Fruit fly (Drosophila melanogaster): ENCODE measurements around the gene CG4287.

Gene CG4287

dm6 chr3R:16011698-16012332 lies 48.1 kb upstream of the CG4287 start (continued):
- TF ChIP-seq tx (GFP tag; optimal IDR thresholded peaks at IDR 0.05) = no peak
- TF ChIP-seq Hey (tag; optimal IDR thresholded peaks at IDR 0.05) = peak; percentile 63
- TF ChIP-seq CkIIα-i1 (GFP tag; IDR thresholded peaks at IDR 0.05) = no peak
- TF ChIP-seq slbo (GFP tag; IDR thresholded peaks at IDR 0.05) = 0 out of 2 replicates have a peak, but pooled peaks have one; percentile 3
- TF ChIP-seq CG42726 (GFP tag; IDR thresholded peaks at IDR 0.05; ENCODE audit: partially characterized antibody) = no peak
- TF ChIP-seq Hsf (GFP tag; optimal IDR thresholded peaks at IDR 0.05) = no peak
- no peak for TF ChIP-seq Rx (GFP tag; IDR thresholded peaks at IDR 0.05)
- TF ChIP-seq ftz-f1 (GFP tag; optimal IDR thresholded peaks at IDR 0.05) = no peak
- TF ChIP-seq CG31441 (GFP tag; IDR thresholded peaks at IDR 0.05) = 0 out of 2 replicates have a peak, but pooled peaks have one; percentile 26
- TF ChIP-seq CG10274 (GFP tag; optimal IDR thresholded peaks at IDR 0.05) = no peak
- TF ChIP-seq CG6765 (GFP tag; optimal IDR thresholded peaks at IDR 0.05) = no peak
- TF ChIP-seq CG17328 (GFP tag; IDR thresholded peaks at IDR 0.05) = no peak
- no peak for TF ChIP-seq Ssrp (tag; optimal IDR thresholded peaks at IDR 0.05)
- no peak for TF ChIP-seq Hand (GFP tag; optimal IDR thresholded peaks at IDR 0.05)
- peak in 1 of 2 experiments; percentile 43 for TF ChIP-seq Hr51 (GFP tag; optimal IDR thresholded peaks at IDR 0.05)
- TF ChIP-seq insv (GFP tag; optimal IDR thresholded peaks at IDR 0.05) = no peak
- no peak for TF ChIP-seq tna (GFP tag; IDR thresholded peaks at IDR 0.05; ENCODE audit: partially characterized antibody)
- peak; percentile 90 for TF ChIP-seq Vsx1 (GFP tag; optimal IDR thresholded peaks at IDR 0.05)
- peak; percentile 22 for TF ChIP-seq sd (tag; optimal IDR thresholded peaks at IDR 0.05)
- peak; percentile 57 for TF ChIP-seq HmgZ (tag; optimal IDR thresholded peaks at IDR 0.05)
- peak; percentile 39 for TF ChIP-seq wek (GFP tag; optimal IDR thresholded peaks at IDR 0.05)
- no peak for TF ChIP-seq zen2 (GFP tag; IDR thresholded peaks at IDR 0.05; ENCODE audit: partially characterized antibody)
- peak; percentile 13 for TF ChIP-seq CG15269 (tag; optimal IDR thresholded peaks at IDR 0.05)
- no peak for TF ChIP-seq CG11247 (GFP tag; IDR thresholded peaks at IDR 0.05)
- TF ChIP-seq Six4 (GFP tag; optimal IDR thresholded peaks at IDR 0.05) = no peak
- no peak for TF ChIP-seq Usf (GFP tag; optimal IDR thresholded peaks at IDR 0.05)
- no peak for TF ChIP-seq pnt (GFP tag; optimal IDR thresholded peaks at IDR 0.05)
- TF ChIP-seq en (GFP tag; optimal IDR thresholded peaks at IDR 0.05) = no peak
- no peak for TF ChIP-seq Poxn (GFP tag; IDR thresholded peaks at IDR 0.05)
- TF ChIP-seq CG11695 (GFP tag; IDR thresholded peaks at IDR 0.05) = no peak
- TF ChIP-seq E2f2 (GFP tag; IDR thresholded peaks at IDR 0.05) = no peak
- TF ChIP-seq Nf-YB (GFP tag; optimal IDR thresholded peaks at IDR 0.05) = peak; percentile 88
- no peak for TF ChIP-seq stwl (tag; optimal IDR thresholded peaks at IDR 0.05)
- TF ChIP-seq CG6254 (GFP tag; optimal IDR thresholded peaks at IDR 0.05) = peak; percentile 36
- TF ChIP-seq sna (GFP tag; IDR thresholded peaks at IDR 0.05; ENCODE audit: partially characterized antibody) = no peak
- TF ChIP-seq Pdp1 (GFP tag; optimal IDR thresholded peaks at IDR 0.05) = peak in 1 of 2 experiments; percentile 26
- no peak for TF ChIP-seq CG8290 (GFP tag; optimal IDR thresholded peaks at IDR 0.05)
- TF ChIP-seq CG8290 (tag; optimal IDR thresholded peaks at IDR 0.05) = peak in 1 of 2 experiments; percentile 45
- no peak for TF ChIP-seq CG2129 (GFP tag; IDR thresholded peaks at IDR 0.05; ENCODE audit: partially characterized antibody)
- TF ChIP-seq kay (GFP tag; optimal IDR thresholded peaks at IDR 0.05) = no peak
- peak; percentile 5 for TF ChIP-seq CG31365 (tag; optimal IDR thresholded peaks at IDR 0.05)
- TF ChIP-seq CG10321 (GFP tag; IDR thresholded peaks at IDR 0.05) = no peak
- TF ChIP-seq oc (tag; optimal IDR thresholded peaks at IDR 0.05) = no peak
- TF ChIP-seq CG12071 (GFP tag; optimal IDR thresholded peaks at IDR 0.05) = peak; percentile 54
- TF ChIP-seq unpg (GFP tag; optimal IDR thresholded peaks at IDR 0.05) = peak; percentile 11
- peak; percentile 20 for TF ChIP-seq CG4328 (GFP tag; optimal IDR thresholded peaks at IDR 0.05)
- TF ChIP-seq dmrt11E (tag; optimal IDR thresholded peaks at IDR 0.05) = no peak
- TF ChIP-seq nom (GFP tag; optimal IDR thresholded peaks at IDR 0.05) = no peak
- peak; percentile 11 for TF ChIP-seq CrebB (tag; optimal IDR thresholded peaks at IDR 0.05)
